Worm (Caenorhabditis elegans) whole organism, L4 larva: ENCODE measurements around the gene F10G2.10.

Experiments
- Y75B8A.6 ChIP-seq: fragments of 200-800 bp; sonication (Bioruptor generic); IDR thresholded peaks from 2 replicates; pipeline ENCODE4 v1.3.6; 2022; ENCODE audit warnings: missing genetic modification reagents, missing genetic modification characterization, missing compliant biosample characterization
- ama-1 ChIP-seq: fragments of 150-350 bp; optimal IDR thresholded peaks from 2 replicates; lab custom pipeline; 2014; ENCODE audit warnings: inconsistent platforms, mixed read lengths
- ceh-28 ChIP-seq: fragments of 150-350 bp; optimal IDR thresholded peaks from 2 replicates; lab custom pipeline; 2014; ENCODE audit warnings: missing biosample characterization, missing genetic modification reagents, missing genetic modification characterization
- ceh-44 ChIP-seq: fragments of 200-800 bp; sonication (Bioruptor generic); IDR thresholded peaks from 2 replicates; pipeline ENCODE4 v1.3.6; 2022; ENCODE audit warnings: missing genetic modification reagents, missing genetic modification characterization, missing compliant biosample characterization
- ceh-82 ChIP-seq: sonication (generic microtip); optimal IDR thresholded peaks from 2 replicates; lab custom pipeline; 2017; ENCODE audit warnings: missing biosample characterization, missing genetic modification characterization
- pqm-1 ChIP-seq: sonication (generic microtip); optimal IDR thresholded peaks from 2 replicates; lab custom pipeline; 2017; ENCODE audit warnings: missing biosample characterization, missing genetic modification characterization
- skn-1 ChIP-seq: fragments of 150-350 bp; optimal IDR thresholded peaks from 2 replicates; lab custom pipeline; 2014; ENCODE audit warnings: missing biosample characterization, missing genetic modification characterization
- zfp-3 ChIP-seq: fragments of 200-800 bp; sonication (Bioruptor generic); conservative IDR thresholded peaks from 2 replicates; pipeline ENCODE4 v1.3.6; 2022; ENCODE audit warnings: missing genetic modification reagents, missing genetic modification characterization, missing compliant biosample characterization

- TF ChIP-seq skn-1 (no peak), ceh-28 (tag; lab: Kevin White, UChicago) (no peak), Y75B8A.6 (GFP tag; lab: Robert Waterston, UW) (no peak), ceh-44 (GFP tag; lab: Robert Waterston, UW) (no peak), ama-1 (lab: Kevin White, UChicago) (no peak), ceh-82 (tag; lab: Kevin White, UChicago) (no peak), zfp-3 (no peak), pqm-1 (tag; lab: Kevin White, UChicago) (no peak)
Measured at ce11 chrV:7274992-7275391, 47.0 kb upstream of the F10G2.10 start, which contains the start of gene C13A2.10.
